Fruit fly (Drosophila melanogaster) Kc167 (cell line): ENCODE measurements around the gene CG17104.

ENCODE experiments used
- Myc ChIP-seq: fragments of >200 bp; optimal IDR thresholded peaks from 2 replicates; lab custom pipeline; 2017; ENCODE audit warnings: missing external identifiers
- Sin3A ChIP-seq: fragments of >200 bp; optimal IDR thresholded peaks from 2 replicates; lab custom pipeline; 2018; ENCODE audit warnings: missing external identifiers
- h ChIP-seq: fragments of >200 bp; optimal IDR thresholded peaks from 3 replicates; lab custom pipeline; 2018; ENCODE audit warnings: missing external identifiers
- insv ChIP-seq: fragments of >200 bp; optimal IDR thresholded peaks from 3 replicates; lab custom pipeline; 2018; ENCODE audit warnings: missing external identifiers
- psq ChIP-seq: fragments of >200 bp; optimal IDR thresholded peaks from 2 replicates; lab custom pipeline; 2017; ENCODE audit warnings: missing external identifiers
- ttk ChIP-seq: sonication (Bioruptor generic); optimal IDR thresholded peaks from 2 replicates; lab custom pipeline; 2017; ENCODE audit warnings: missing external identifiers

CG17104 gene

DNA sequence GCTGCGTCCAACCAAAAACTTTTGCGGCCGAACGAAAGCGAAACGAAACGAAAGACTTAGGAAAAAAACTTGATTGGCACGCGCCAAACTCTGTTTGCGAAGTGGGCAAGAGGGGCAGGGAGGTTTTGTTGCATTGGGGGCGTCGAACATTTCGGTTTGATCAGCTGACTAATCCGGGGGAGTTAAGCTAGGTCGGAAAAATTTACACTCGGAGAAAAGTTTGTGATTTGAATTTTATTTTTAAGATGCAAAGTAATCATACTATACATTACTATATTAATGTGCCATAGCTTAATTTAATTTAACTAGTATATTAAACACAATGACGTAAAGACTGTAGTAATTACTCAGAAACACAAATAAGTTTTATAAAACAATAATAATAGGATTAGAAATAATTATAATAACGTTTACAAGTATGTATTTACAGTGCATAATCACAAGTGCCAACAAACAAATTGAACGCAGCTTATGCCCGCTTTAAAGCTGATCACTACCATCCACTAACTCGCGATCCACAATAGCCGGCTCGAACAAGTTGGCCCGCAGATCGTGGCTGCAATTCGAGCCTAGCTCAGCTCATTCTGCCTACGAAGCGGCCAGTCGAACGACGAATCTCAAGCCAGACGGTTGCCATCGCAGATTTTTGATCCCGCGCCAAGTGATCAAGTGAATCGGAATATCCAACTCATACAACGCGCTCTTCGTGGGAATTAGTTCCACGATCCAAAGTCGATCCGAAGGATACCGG is 15.3 kb upstream of the CG17104 start, which contains the start of gene CG31871:
CG31871 (plus strand) TSS at position 592 of the 751 bp plus-strand sequence.
- TF ChIP-seq h: no peak
- no peak for TF ChIP-seq insv (lab: Kevin White, UChicago)
- TF ChIP-seq Myc (lab: Kevin White, UChicago): no peak
- TF ChIP-seq ttk: no peak
- no peak for TF ChIP-seq psq
- TF ChIP-seq Sin3A (lab: Kevin White, UChicago): no peak

dm6 chr2L:10665603-10666002 is 11.4 kb upstream of the CG17104 start:
- TF ChIP-seq Myc (lab: Kevin White, UChicago) (no peak), insv (lab: Kevin White, UChicago) (no peak), Sin3A (lab: Kevin White, UChicago) (no peak), ttk (no peak), h (no peak)

- TF ChIP-seq Sin3A (lab: Kevin White, UChicago) (no peak), psq (no peak), ttk (no peak), h (no peak), insv (lab: Kevin White, UChicago) (no peak), Myc (lab: Kevin White, UChicago) (no peak)
These were observed 5.5 kb upstream of the CG17104 start for dm6 chr2L:10671530-10671929.

- no peak for TF ChIP-seq h
- TF ChIP-seq insv (lab: Kevin White, UChicago): no peak
- TF ChIP-seq psq: no peak
- no peak for TF ChIP-seq ttk
- no peak for TF ChIP-seq Sin3A (lab: Kevin White, UChicago)
- no peak for TF ChIP-seq Myc (lab: Kevin White, UChicago)
These were observed 4.0 kb upstream of the CG17104 start for dm6 chr2L:10672989-10673388.

DNA sequence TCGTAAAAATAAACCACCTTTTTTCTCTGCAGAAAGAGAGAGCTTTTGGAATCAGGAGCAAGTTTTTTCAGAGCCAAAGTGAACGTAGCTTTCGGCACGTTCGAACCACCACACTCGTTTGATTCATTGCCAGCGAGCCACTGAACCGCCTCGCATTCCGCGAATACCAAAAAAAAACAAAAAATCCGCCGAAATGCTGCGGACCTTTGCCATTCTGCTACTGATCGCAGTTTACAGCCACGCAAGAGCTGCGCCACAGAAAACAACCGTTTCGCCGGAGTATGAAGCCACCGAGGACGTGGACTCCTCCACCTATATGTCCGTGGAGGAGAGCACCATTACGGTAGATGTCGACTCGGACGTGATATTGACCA is 704 bp downstream of the CG17104 start:
- TF ChIP-seq insv (lab: Kevin White, UChicago): no peak
- TF ChIP-seq psq: no peak
- no peak for TF ChIP-seq Myc (lab: Kevin White, UChicago)

DNA sequence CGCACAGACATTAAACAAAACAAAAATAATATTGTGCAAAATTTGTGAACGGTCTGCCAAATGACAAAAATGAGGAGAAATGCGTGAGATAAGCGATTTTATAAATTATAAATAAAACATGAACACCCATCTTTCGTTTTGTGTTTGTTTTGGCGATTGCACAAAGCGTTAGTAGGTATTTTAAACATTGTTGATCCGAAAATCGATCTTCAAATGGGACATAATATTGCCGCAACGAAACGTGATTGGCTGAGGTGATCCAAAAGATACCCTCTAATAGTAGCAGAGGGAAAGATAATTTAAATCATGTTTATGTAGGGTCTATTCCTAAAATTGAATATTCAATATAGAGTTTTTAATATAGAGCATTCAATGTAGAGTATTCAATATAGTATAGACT is 2.6 kb downstream of the CG17104 start:
- no peak for TF ChIP-seq Sin3A (lab: Kevin White, UChicago)
- TF ChIP-seq ttk: no peak
- TF ChIP-seq psq: no peak
- no peak for TF ChIP-seq h
- no peak for TF ChIP-seq Myc (lab: Kevin White, UChicago)
- TF ChIP-seq insv (lab: Kevin White, UChicago): no peak

DNA sequence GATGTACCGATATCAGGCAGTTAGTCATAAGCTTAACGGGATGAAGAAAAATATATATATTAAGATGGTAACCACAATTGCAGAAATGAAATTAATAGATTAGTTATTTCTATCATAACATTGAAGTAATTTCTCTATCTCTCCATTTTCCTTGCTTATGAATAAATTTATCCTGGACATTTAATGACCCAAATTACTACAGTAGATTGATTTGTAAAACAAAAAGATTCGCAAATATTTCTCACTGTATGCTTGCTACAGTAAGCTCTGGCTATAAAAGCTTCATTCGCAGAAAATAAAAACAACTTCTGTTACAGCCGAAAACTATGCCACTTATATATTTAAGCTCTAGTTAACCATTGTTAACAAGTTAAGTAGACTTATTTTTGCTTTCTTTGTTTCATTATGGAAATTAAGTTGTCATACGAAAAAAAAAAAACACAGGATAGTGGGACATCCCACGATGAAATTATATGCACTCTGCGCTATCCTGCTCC is 3.6 kb downstream of the CG17104 start, which contains the start of gene CG17105:
CG17105 (plus strand) TSS at position 447 of the 497 bp plus-strand sequence.
- TF ChIP-seq Sin3A (lab: Kevin White, UChicago): no peak
- TF ChIP-seq h: no peak
- TF ChIP-seq ttk: no peak
- no peak for TF ChIP-seq Myc (lab: Kevin White, UChicago)
- TF ChIP-seq psq: no peak
- no peak for TF ChIP-seq insv (lab: Kevin White, UChicago)

dm6 chr2L:10681602-10682001 is 4.6 kb downstream of the CG17104 start, which contains the start of gene CG17107:
TSS of gene CG17107 (plus strand) at chr2L:10681902.
- TF ChIP-seq Sin3A (lab: Kevin White, UChicago) (no peak), insv (lab: Kevin White, UChicago) (no peak), psq (no peak), ttk (no peak), h (no peak)

- TF ChIP-seq psq: no peak
- TF ChIP-seq Sin3A (lab: Kevin White, UChicago): no peak
- TF ChIP-seq h: no peak
- no peak for TF ChIP-seq insv (lab: Kevin White, UChicago)
- no peak for TF ChIP-seq Myc (lab: Kevin White, UChicago)
- no peak for TF ChIP-seq ttk
These were observed 5.2 kb downstream of the CG17104 start for dm6 chr2L:10682197-10682596.

- TF ChIP-seq Sin3A (lab: Kevin White, UChicago) (no peak), insv (lab: Kevin White, UChicago) (no peak), h (no peak), psq (no peak), Myc (lab: Kevin White, UChicago) (no peak), ttk (no peak)
These were observed 5.9 kb downstream of the CG17104 start for dm6 chr2L:10682912-10683311.

DNA sequence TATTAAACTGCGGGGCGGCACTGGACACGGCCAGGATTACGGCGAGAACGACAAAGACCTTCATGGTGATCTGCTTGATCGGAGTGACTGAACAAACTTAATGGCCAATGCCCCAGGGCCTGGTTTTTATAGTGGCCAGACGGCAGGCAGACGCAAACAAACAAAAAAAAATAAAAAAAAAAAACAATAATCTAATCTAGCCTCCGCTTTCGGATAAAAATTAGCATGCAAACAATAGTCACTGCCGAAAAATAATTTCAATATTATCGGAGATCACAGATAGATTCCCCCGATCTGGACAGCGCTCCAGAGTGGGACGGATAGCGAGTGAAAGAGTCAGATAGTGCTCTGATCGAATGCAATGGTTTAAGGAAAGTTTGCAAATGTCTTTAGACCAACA is 7.3 kb downstream of the CG17104 start, which contains the start of gene CG7299:
CG7299 (minus strand) TSS at position 101 of the 400 bp plus-strand sequence.
- TF ChIP-seq Sin3A (lab: Kevin White, UChicago) (no peak), insv (lab: Kevin White, UChicago) (no peak), h (no peak), Myc (lab: Kevin White, UChicago) (no peak), psq (no peak)

dm6 chr2L:10685666-10686065 is 8.7 kb downstream of the CG17104 start:
- no peak for TF ChIP-seq ttk
- no peak for TF ChIP-seq Myc (lab: Kevin White, UChicago)
- TF ChIP-seq Sin3A (lab: Kevin White, UChicago): no peak
- no peak for TF ChIP-seq psq
- TF ChIP-seq h: no peak
- TF ChIP-seq insv (lab: Kevin White, UChicago): no peak
